Worm (Caenorhabditis elegans) whole organism, L3 larva: ENCODE results near the gene mab-10.

Experiments used
- R02D3.7 ChIP-seq: fragments of 150-350 bp; optimal IDR thresholded peaks from 2 replicates; lab custom pipeline; 2014; ENCODE audit warnings: missing biosample characterization, missing genetic modification characterization
- ZK546.5 ChIP-seq: sonication (generic microtip); optimal IDR thresholded peaks from 2 replicates; lab custom pipeline; 2017; ENCODE audit warnings: missing biosample characterization, missing genetic modification characterization
- aly-2 ChIP-seq: fragments of 150-350 bp; optimal IDR thresholded peaks from 2 replicates; lab custom pipeline; 2014; ENCODE audit warnings: missing biosample characterization, missing genetic modification characterization
- ama-1 ChIP-seq: fragments of 150-350 bp; optimal IDR thresholded peaks from 2 replicates; lab custom pipeline; 2018
- ceh-16 ChIP-seq: sonication (generic microtip); optimal IDR thresholded peaks from 2 replicates; lab custom pipeline; 2017; ENCODE audit warnings: missing biosample characterization, missing genetic modification characterization
- ceh-28 ChIP-seq: fragments of 150-350 bp; optimal IDR thresholded peaks from 2 replicates; lab custom pipeline; 2014; ENCODE audit warnings: missing biosample characterization, missing genetic modification reagents, missing genetic modification characterization
- ceh-82 ChIP-seq: fragments of 150-350 bp; optimal IDR thresholded peaks from 2 replicates; lab custom pipeline; 2014; ENCODE audit warnings: missing biosample characterization, missing genetic modification characterization
- ceh-9 ChIP-seq: sonication (generic microtip); optimal IDR thresholded peaks from 2 replicates; lab custom pipeline; 2018; ENCODE audit warnings: missing biosample characterization, missing genetic modification characterization
- daf-12 ChIP-seq: fragments of 150-350 bp; optimal IDR thresholded peaks from 2 replicates; lab custom pipeline; 2014; ENCODE audit warnings: missing biosample characterization, missing genetic modification reagents, missing genetic modification characterization
- egl-27 ChIP-seq: sonication (generic microtip); optimal IDR thresholded peaks from 4 replicates; lab custom pipeline; 2017; ENCODE audit warnings: missing biosample characterization, missing genetic modification reagents, missing genetic modification characterization
- egl-5 ChIP-seq: fragments of 150-350 bp; optimal IDR thresholded peaks from 2 replicates; lab custom pipeline; 2017; ENCODE audit warnings: missing biosample characterization, missing genetic modification reagents, missing genetic modification characterization, inconsistent platforms
- elt-2 ChIP-seq: sonication (generic microtip); optimal IDR thresholded peaks from 2 replicates; lab custom pipeline; 2016; ENCODE audit warnings: missing genetic modification reagents, mild to moderate bottlenecking, missing genetic modification characterization, missing compliant biosample characterization
- elt-3 ChIP-seq, 3 experiments: fragments of 150-350 bp in 1 of 3; sonication (generic microtip) in 2 of 3; optimal IDR thresholded peaks; 2 replicates in 2 of 3; 4 replicates in 1 of 3; lab custom pipeline; 2014 to 2017; ENCODE audit warnings: missing biosample characterization in 3 of 3, missing genetic modification characterization in 3 of 3
- eor-1 ChIP-seq, 2 experiments: fragments of 150-350 bp; optimal IDR thresholded peaks; 2 replicates each; lab custom pipeline; 2014 to 2018; ENCODE audit warnings: missing biosample characterization in 2 of 2, missing genetic modification characterization in 2 of 2
- fkh-10 ChIP-seq: sonication (generic microtip); optimal IDR thresholded peaks from 2 replicates; lab custom pipeline; 2017; ENCODE audit warnings: missing biosample characterization, missing genetic modification reagents, missing genetic modification characterization
- fkh-2 ChIP-seq: fragments of 150-350 bp; optimal IDR thresholded peaks from 2 replicates; lab custom pipeline; 2014; ENCODE audit warnings: missing biosample characterization, missing genetic modification reagents, missing genetic modification characterization
- fos-1 ChIP-seq: fragments of 150-350 bp; optimal IDR thresholded peaks from 2 replicates; lab custom pipeline; 2014; ENCODE audit warnings: missing biosample characterization, missing genetic modification characterization
- hmg-11 ChIP-seq: sonication (generic microtip); optimal IDR thresholded peaks from 2 replicates; lab custom pipeline; 2016; ENCODE audit warnings: missing genetic modification characterization, missing compliant biosample characterization
- jun-1 ChIP-seq: fragments of 150-350 bp; optimal IDR thresholded peaks from 2 replicates; lab custom pipeline; 2014; ENCODE audit warnings: missing biosample characterization, missing genetic modification reagents, missing genetic modification characterization
- lin-15B ChIP-seq: fragments of 150-350 bp; optimal IDR thresholded peaks from 2 replicates; lab custom pipeline; 2014; ENCODE audit warnings: missing biosample characterization, missing genetic modification characterization
- lin-39 ChIP-seq: fragments of 150-350 bp; optimal IDR thresholded peaks from 2 replicates; lab custom pipeline; 2018; ENCODE audit warnings: missing biosample characterization, missing genetic modification reagents, missing genetic modification characterization
- lsy-12 ChIP-seq: sonication (generic microtip); optimal IDR thresholded peaks from 2 replicates; lab custom pipeline; 2016; ENCODE audit warnings: mild to moderate bottlenecking, missing genetic modification characterization, missing compliant biosample characterization
- mdl-1 ChIP-seq: fragments of 150-350 bp; optimal IDR thresholded peaks from 2 replicates; lab custom pipeline; 2014; ENCODE audit warnings: missing biosample characterization, missing genetic modification characterization
- mml-1 ChIP-seq: fragments of 150-350 bp; sonication (generic microtip); optimal IDR thresholded peaks from 3 replicates; lab custom pipeline; 2014; ENCODE audit warnings: missing biosample characterization, missing genetic modification characterization
- nfya-1 ChIP-seq: sonication (generic microtip); optimal IDR thresholded peaks from 2 replicates; lab custom pipeline; 2017; ENCODE audit warnings: missing genetic modification characterization, mild to moderate bottlenecking, missing compliant biosample characterization, antibody characterized with exemption, moderate library complexity; ENCODE audit not compliant: insufficient read depth
- nhr-11 ChIP-seq: fragments of 150-350 bp; optimal IDR thresholded peaks from 2 replicates; lab custom pipeline; 2014; ENCODE audit warnings: missing biosample characterization, missing genetic modification characterization
- nhr-23 ChIP-seq: fragments of 150-350 bp; optimal IDR thresholded peaks from 2 replicates; lab custom pipeline; 2014; ENCODE audit warnings: missing biosample characterization, missing genetic modification reagents, missing genetic modification characterization
- nhr-237 ChIP-seq: fragments of 150-350 bp; optimal IDR thresholded peaks from 2 replicates; lab custom pipeline; 2014; ENCODE audit warnings: missing biosample characterization, missing genetic modification characterization
- nhr-25 ChIP-seq: sonication (generic microtip); optimal IDR thresholded peaks from 2 replicates; lab custom pipeline; 2017; ENCODE audit warnings: missing biosample characterization, missing genetic modification characterization
- nhr-28 ChIP-seq: fragments of 150-350 bp; optimal IDR thresholded peaks from 2 replicates; lab custom pipeline; 2014; ENCODE audit warnings: missing biosample characterization, missing genetic modification characterization
- nhr-43 ChIP-seq: sonication (generic microtip); optimal IDR thresholded peaks from 2 replicates; lab custom pipeline; 2016; ENCODE audit warnings: mild to moderate bottlenecking, missing genetic modification characterization, missing compliant biosample characterization; ENCODE audit not compliant: poor library complexity, severe bottlenecking
- nhr-67 ChIP-seq: fragments of 150-350 bp; optimal IDR thresholded peaks from 2 replicates; lab custom pipeline; 2014; ENCODE audit warnings: missing biosample characterization, missing genetic modification characterization
- nhr-76 ChIP-seq: fragments of 150-350 bp; sonication (generic microtip); optimal IDR thresholded peaks from 5 replicates; lab custom pipeline; 2014; ENCODE audit warnings: missing biosample characterization, missing genetic modification characterization
- nhr-77 ChIP-seq: fragments of 150-350 bp; optimal IDR thresholded peaks from 2 replicates; lab custom pipeline; 2014; ENCODE audit warnings: missing biosample characterization, missing genetic modification characterization
- pha-4 ChIP-seq: fragments of 150-350 bp; optimal IDR thresholded peaks from 2 replicates; lab custom pipeline; 2014; ENCODE audit warnings: missing biosample characterization, missing genetic modification reagents, missing genetic modification characterization
- sea-2 ChIP-seq: fragments of 150-350 bp; sonication (generic microtip); optimal IDR thresholded peaks from 4 replicates; lab custom pipeline; 2014; ENCODE audit warnings: missing biosample characterization, missing genetic modification reagents, missing genetic modification characterization
- skn-1 ChIP-seq: fragments of 150-350 bp; optimal IDR thresholded peaks from 2 replicates; lab custom pipeline; 2014; ENCODE audit warnings: missing biosample characterization, missing genetic modification characterization
- snpc-4 ChIP-seq: fragments of 150-350 bp; optimal IDR thresholded peaks from 2 replicates; lab custom pipeline; 2014; ENCODE audit warnings: missing biosample characterization, missing genetic modification characterization
- tbx-2 ChIP-seq: sonication (generic microtip); optimal IDR thresholded peaks from 2 replicates; lab custom pipeline; 2016; ENCODE audit warnings: mild to moderate bottlenecking, missing genetic modification characterization, missing compliant biosample characterization
- unc-39 ChIP-seq: sonication (generic microtip); optimal IDR thresholded peaks from 4 replicates; lab custom pipeline; 2017; ENCODE audit warnings: missing biosample characterization, missing genetic modification characterization
- unc-62 ChIP-seq: fragments of 150-350 bp; sonication (generic microtip); optimal IDR thresholded peaks from 4 replicates; lab custom pipeline; 2014; ENCODE audit warnings: missing biosample characterization, missing genetic modification reagents, missing genetic modification characterization
- zag-1 ChIP-seq: fragments of 150-350 bp; optimal IDR thresholded peaks from 2 replicates; lab custom pipeline; 2014; ENCODE audit warnings: missing biosample characterization, missing genetic modification characterization
- ztf-4 ChIP-seq: fragments of 150-350 bp; optimal IDR thresholded peaks from 2 replicates; lab custom pipeline; 2014; ENCODE audit warnings: missing biosample characterization, missing genetic modification characterization

Gene mab-10

ce11 chrII:10504729-10505128 is 23.2 kb upstream of the mab-10 start:
- TF ChIP-seq pha-4 (tag; lab: Kevin White, UChicago), result peak; percentile 89
- TF ChIP-seq ZK546.5, result no peak
- TF ChIP-seq zag-1 (tag; lab: Kevin White, UChicago), result no peak
- peak; percentile 58 for TF ChIP-seq nhr-23
- no peak for TF ChIP-seq unc-62 (GFP tag; lab: Kevin White, UChicago)
- no peak for TF ChIP-seq eor-1 (tag; optimal IDR thresholded peaks at IDR 0.05; lab: Kevin White, UChicago)
- no peak for TF ChIP-seq tbx-2 (tag; lab: Kevin White, UChicago)
- peak; percentile 46 for TF ChIP-seq nhr-25 (tag; lab: Kevin White, UChicago)
- no peak for TF ChIP-seq ceh-9 (tag; lab: Kevin White, UChicago)
- no peak for TF ChIP-seq lin-15B (tag; lab: Kevin White, UChicago)
- no peak for TF ChIP-seq skn-1
- peak; percentile 20 for TF ChIP-seq lin-39 (tag; lab: Kevin White, UChicago)
- no peak for TF ChIP-seq nhr-77
- TF ChIP-seq ceh-16 (tag; lab: Kevin White, UChicago), result no peak
- no peak for TF ChIP-seq R02D3.7 (tag; lab: Kevin White, UChicago)
- no peak for TF ChIP-seq egl-5 (tag; lab: Kevin White, UChicago)
- TF ChIP-seq ceh-82 (tag; lab: Kevin White, UChicago), result no peak
- TF ChIP-seq fos-1 (tag; lab: Kevin White, UChicago), result no peak
- TF ChIP-seq daf-12 (tag; lab: Kevin White, UChicago), result no peak
- no peak for TF ChIP-seq lsy-12 (tag; lab: Kevin White, UChicago)
- no peak for TF ChIP-seq elt-3 (tag; optimal IDR thresholded peaks at IDR 0.05; lab: Kevin White, UChicago)
- no peak for TF ChIP-seq egl-27 (tag; lab: Kevin White, UChicago)
- TF ChIP-seq elt-2 (tag; lab: Kevin White, UChicago), result no peak
- peak; percentile 1 for TF ChIP-seq nfya-1 (tag; lab: Kevin White, UChicago)
- TF ChIP-seq sea-2 (GFP tag; lab: Kevin White, UChicago), result no peak
- TF ChIP-seq nhr-11, result no peak
- peak; percentile 35 for TF ChIP-seq jun-1
- no peak for TF ChIP-seq ztf-4 (tag; lab: Kevin White, UChicago)
- TF ChIP-seq nhr-237, result no peak
- no peak for TF ChIP-seq mdl-1
- no peak for TF ChIP-seq ama-1 (lab: Kevin White, UChicago)

- TF ChIP-seq nhr-67, result no peak
- TF ChIP-seq fkh-2 (tag; lab: Kevin White, UChicago), result no peak
- TF ChIP-seq nhr-25 (tag; lab: Kevin White, UChicago), result peak; percentile 73
- TF ChIP-seq lin-15B (tag; lab: Kevin White, UChicago), result no peak
- TF ChIP-seq mml-1 (tag; lab: Kevin White, UChicago), result no peak
- no peak for TF ChIP-seq nhr-11
- TF ChIP-seq nhr-23, result peak; percentile 46
- TF ChIP-seq fos-1 (tag; lab: Kevin White, UChicago), result no peak
- TF ChIP-seq ama-1 (lab: Kevin White, UChicago), result no peak
- no peak for TF ChIP-seq fkh-10
- TF ChIP-seq ceh-28 (tag; lab: Kevin White, UChicago), result no peak
- no peak for TF ChIP-seq nhr-28 (tag; lab: Kevin White, UChicago)
- no peak for TF ChIP-seq nhr-77
- TF ChIP-seq, all 47 proteins: peak for 2
Observed at ce11 chrII:10505949-10506348, 21.9 kb upstream of the mab-10 start.

ce11 chrII:10507906-10508305 is 20.0 kb upstream of the mab-10 start:
- no peak for TF ChIP-seq zag-1 (tag; lab: Kevin White, UChicago)
- no peak for TF ChIP-seq eor-1 (tag; optimal IDR thresholded peaks at IDR 0.05; lab: Kevin White, UChicago)
- TF ChIP-seq skn-1, result no peak
- no peak for TF ChIP-seq nhr-77
- no peak for TF ChIP-seq nhr-237
- TF ChIP-seq fkh-10, result no peak
- no peak for TF ChIP-seq aly-2 (tag; lab: Kevin White, UChicago)
- no peak for TF ChIP-seq lsy-12 (tag; lab: Kevin White, UChicago)
- TF ChIP-seq unc-62 (GFP tag; lab: Kevin White, UChicago), result no peak
- no peak for TF ChIP-seq nhr-76

ce11 chrII:10509746-10510145 is 18.1 kb upstream of the mab-10 start, which contains the start of gene F59B10.2:
Gene F59B10.2 (minus strand): TSS chrII:10509846.
- TF ChIP-seq unc-39, result no peak
- no peak for TF ChIP-seq lin-39 (tag; lab: Kevin White, UChicago)
- TF ChIP-seq mml-1 (tag; lab: Kevin White, UChicago), result no peak
- TF ChIP-seq nhr-237, result no peak
- TF ChIP-seq nhr-25 (tag; lab: Kevin White, UChicago), result no peak
- TF ChIP-seq ceh-9 (tag; lab: Kevin White, UChicago), result no peak
- no peak for TF ChIP-seq lsy-12 (tag; lab: Kevin White, UChicago)
- TF ChIP-seq nhr-43 (tag; lab: Kevin White, UChicago), result no peak
- TF ChIP-seq elt-3 (tag; optimal IDR thresholded peaks at IDR 0.05; lab: Kevin White, UChicago), result no peak
- TF ChIP-seq fkh-10, result no peak
- no peak for TF ChIP-seq nhr-67
- no peak for TF ChIP-seq hmg-11
- TF ChIP-seq sea-2 (GFP tag; lab: Kevin White, UChicago), result no peak
- TF ChIP-seq R02D3.7 (tag; lab: Kevin White, UChicago), result no peak
- no peak for TF ChIP-seq snpc-4
- no peak for TF ChIP-seq nhr-77
